Fruit fly (Drosophila melanogaster): ENCODE data around the gene JMJD6.

The JMJD6 gene

DNA sequence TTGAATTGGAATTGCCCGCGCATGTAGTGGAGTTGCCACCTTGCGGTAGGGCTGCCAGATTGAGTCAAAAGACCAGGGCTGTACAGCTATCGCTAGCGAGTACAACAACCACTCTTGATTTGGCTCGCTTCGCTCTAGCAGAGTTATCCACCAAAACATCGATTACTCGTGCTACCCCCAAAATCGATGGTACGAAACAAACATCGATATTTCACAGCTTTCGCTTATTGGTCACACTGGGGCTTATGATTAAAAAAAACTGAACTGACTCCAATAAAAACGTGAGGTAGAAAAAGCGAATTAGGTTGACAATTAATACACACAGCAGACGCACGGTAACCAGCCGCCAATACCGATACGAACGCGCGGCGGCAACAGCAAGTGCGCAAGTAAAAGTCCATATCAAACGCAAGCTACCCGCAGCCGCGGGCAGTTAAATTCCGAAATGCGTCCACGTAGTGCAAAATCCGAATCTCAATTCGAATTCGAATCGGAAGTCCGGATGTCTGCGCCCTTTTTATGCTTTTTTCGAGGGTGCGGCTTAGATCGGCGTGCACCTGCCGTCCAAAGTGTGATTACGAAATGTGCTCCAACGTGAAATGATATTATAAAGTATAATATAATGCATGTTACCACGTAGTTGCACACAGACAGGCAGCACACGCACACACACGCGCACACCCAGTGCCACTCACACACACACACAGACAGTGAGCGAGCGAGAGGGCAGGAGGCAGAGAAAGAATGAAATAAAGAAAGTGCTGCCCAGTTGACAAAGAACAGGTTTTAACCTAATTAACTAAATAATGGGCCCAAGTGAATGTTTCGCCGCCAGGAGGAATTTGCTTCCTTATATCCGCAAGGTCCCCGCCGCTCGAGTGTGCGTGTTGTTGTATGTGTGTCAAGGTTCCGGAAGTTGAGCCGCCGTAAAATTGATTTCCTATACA is 5.4 kb downstream of the JMJD6 start, which contains the start of gene Sar1 (continued):
- TF ChIP-seq danr (GFP tag; IDR thresholded peaks at IDR 0.05) (no peak), shn (GFP tag; optimal IDR thresholded peaks at IDR 0.05) (peak; percentile 41), CG7372 (GFP tag; IDR thresholded peaks at IDR 0.05) (no peak), bigmax (GFP tag; optimal IDR thresholded peaks at IDR 0.05) (no peak), CG15601 (tag; optimal IDR thresholded peaks at IDR 0.05) (peak; percentile 66), amos (GFP tag; IDR thresholded peaks at IDR 0.05; ENCODE audit: partially characterized antibody) (peak; percentile 98), ranshi (GFP tag; IDR thresholded peaks at IDR 0.05) (0 out of 2 replicates have a peak, but pooled peaks have one; percentile 6), lbe (GFP tag; optimal IDR thresholded peaks at IDR 0.05) (no peak), croc (GFP tag; conservative IDR thresholded peaks at IDR 0.05) (no peak), CG13894 (tag; optimal IDR thresholded peaks at IDR 0.05) (no peak), CG11398 (GFP tag; optimal IDR thresholded peaks at IDR 0.05) (no peak), Hand (GFP tag; optimal IDR thresholded peaks at IDR 0.05) (no peak), dimm (GFP tag; IDR thresholded peaks at IDR 0.05) (no peak), run (tag; optimal IDR thresholded peaks at IDR 0.05) (no peak), C15 (GFP tag; IDR thresholded peaks at IDR 0.05) (no peak), CoRest (tag; optimal IDR thresholded peaks at IDR 0.05) (peak; percentile 65), ttk (GFP tag; IDR thresholded peaks at IDR 0.05) (no peak), CG11560 (tag; IDR thresholded peaks at IDR 0.05) (peak; percentile 89), BEAF-32 (GFP tag; optimal IDR thresholded peaks at IDR 0.05) (peak; percentile 99), Six4 (GFP tag; optimal IDR thresholded peaks at IDR 0.05) (no peak), fd64A (GFP tag; optimal IDR thresholded peaks at IDR 0.05) (no peak), CG14710 (tag; optimal IDR thresholded peaks at IDR 0.05) (peak; percentile 84), CG12942 (GFP tag; optimal IDR thresholded peaks at IDR 0.05) (peak; percentile 8), CG4707 (GFP tag; optimal IDR thresholded peaks at IDR 0.05) (no peak), btn (GFP tag; optimal IDR thresholded peaks at IDR 0.05) (no peak), CG2129 (GFP tag; IDR thresholded peaks at IDR 0.05; ENCODE audit: partially characterized antibody) (peak; percentile 92), Atf3 (GFP tag; optimal IDR thresholded peaks at IDR 0.05) (no peak), ham (GFP tag; IDR thresholded peaks at IDR 0.05) (no peak; the same call in 1 of the 2 replicates), CG1792 (GFP tag; optimal IDR thresholded peaks at IDR 0.05) (peak; percentile 35), twi (tag; optimal IDR thresholded peaks at IDR 0.05) (no peak), CG4424 (GFP tag; optimal IDR thresholded peaks at IDR 0.05) (no peak), CG10274 (GFP tag; optimal IDR thresholded peaks at IDR 0.05) (no peak), Kr (GFP tag; optimal IDR thresholded peaks at IDR 0.05) (no peak), Vsx1 (GFP tag; optimal IDR thresholded peaks at IDR 0.05) (peak; percentile 24), NK7.1 (GFP tag; optimal IDR thresholded peaks at IDR 0.05) (no peak), CG17612 (GFP tag; IDR thresholded peaks at IDR 0.05) (no peak), Hmr (GFP tag; optimal IDR thresholded peaks at IDR 0.05) (peak; percentile 86), CG7963 (GFP tag; IDR thresholded peaks at IDR 0.05; ENCODE audit: partially characterized antibody) (peak; percentile 78), Asciz (GFP tag; optimal IDR thresholded peaks at IDR 0.05) (no peak), Hr39 (optimal IDR thresholded peaks at IDR 0.05) (no peak), CG10431 (GFP tag; optimal IDR thresholded peaks at IDR 0.05) (no peak), Elba2 (GFP tag; optimal IDR thresholded peaks at IDR 0.05) (peak; percentile 76), CG5245 (GFP tag; optimal IDR thresholded peaks at IDR 0.05) (no peak), Bdp1 (GFP tag; optimal IDR thresholded peaks at IDR 0.05) (no peak), CG10959 (GFP tag; IDR thresholded peaks at IDR 0.05) (no peak), zfh1 (GFP tag; IDR thresholded peaks at IDR 0.05) (peak; percentile 23; the same call in 1 of the 3 replicates), CG8290 (GFP tag; optimal IDR thresholded peaks at IDR 0.05) (peak; percentile 55), CG8290 (tag; optimal IDR thresholded peaks at IDR 0.05) (peak in 1 of 2 experiments; percentile 92), CG2678 (tag; optimal IDR thresholded peaks at IDR 0.05) (no peak)

Data from whole organism, embryonic.